Worm (Caenorhabditis elegans) whole organism, L1 larva: Measurements from ENCODE around the gene gcsh-1.
A peak's percentile ranks its signal among the peaks of the same experiment; 100 is the strongest.

Source experiments
- C04F5.9 ChIP-seq: sonication (generic microtip); optimal IDR thresholded peaks from 2 replicates; lab custom pipeline; 2016; ENCODE audit warnings: missing genetic modification characterization, missing compliant biosample characterization
- C16A3.4 ChIP-seq: fragments of 150-350 bp; optimal IDR thresholded peaks from 2 replicates; lab custom pipeline; 2014; ENCODE audit warnings: missing biosample characterization, missing genetic modification characterization
- C34B4.2 ChIP-seq: sonication (generic microtip); optimal IDR thresholded peaks from 2 replicates; lab custom pipeline; 2017; ENCODE audit warnings: mild to moderate bottlenecking, missing genetic modification characterization, missing compliant biosample characterization
- F16B12.6 ChIP-seq: fragments of 150-350 bp; optimal IDR thresholded peaks from 2 replicates; lab custom pipeline; 2014; ENCODE audit warnings: missing biosample characterization, missing genetic modification characterization
- aly-2 ChIP-seq: fragments of 150-350 bp; optimal IDR thresholded peaks from 2 replicates; lab custom pipeline; 2014; ENCODE audit warnings: missing biosample characterization, missing genetic modification characterization
- blmp-1 ChIP-seq: fragments of 150-350 bp; optimal IDR thresholded peaks from 2 replicates; lab custom pipeline; 2014; ENCODE audit warnings: missing biosample characterization, missing genetic modification characterization
- ceh-88 ChIP-seq: fragments of 200-800 bp; sonication (Bioruptor generic); IDR thresholded peaks from 2 replicates; pipeline ENCODE4 v1.3.6; 2022; ENCODE audit warnings: missing genetic modification characterization, missing compliant biosample characterization
- ceh-90 ChIP-seq: sonication (generic microtip); optimal IDR thresholded peaks from 2 replicates; lab custom pipeline; 2016; ENCODE audit warnings: missing genetic modification characterization, missing compliant biosample characterization
- dpl-1 ChIP-seq, 3 experiments: fragments of 150-350 bp in 2 of 3; sonication (generic microtip) in 1 of 3; optimal IDR thresholded peaks; 2 replicates each; lab custom pipeline; 2014 to 2017; ENCODE audit warnings: missing biosample characterization in 3 of 3, missing genetic modification characterization in 3 of 3, missing genetic modification reagents in 3 of 3
- efl-1 ChIP-seq, 4 experiments: fragments of 150-350 bp; optimal IDR thresholded peaks in 3 of 4; peaks in 1 of 4; 1 replicate in 1 of 4; 2 replicates in 3 of 4; lab custom pipeline; 2014; ENCODE audit warnings: missing biosample characterization in 2 of 4, missing genetic modification characterization in 2 of 4, missing genetic modification reagents in 2 of 4
- elt-3 ChIP-seq, 6 experiments: fragments of 150-350 bp in 1 of 6; sonication (generic microtip); optimal IDR thresholded peaks; 2 replicates each; lab custom pipeline; 2017 to 2018; ENCODE audit warnings: missing biosample characterization in 6 of 6, missing genetic modification characterization in 6 of 6, inconsistent platforms in 1 of 6
- fkh-10 ChIP-seq: sonication (generic microtip); optimal IDR thresholded peaks from 2 replicates; lab custom pipeline; 2017; ENCODE audit warnings: missing biosample characterization, missing genetic modification reagents, missing genetic modification characterization
- irx-1 ChIP-seq: sonication (generic microtip); optimal IDR thresholded peaks from 2 replicates; lab custom pipeline; 2016; ENCODE audit warnings: missing genetic modification characterization, missing compliant biosample characterization
- isw-1 ChIP-seq: fragments of 200-800 bp; sonication (Bioruptor generic); IDR thresholded peaks from 2 replicates; pipeline ENCODE4 v1.3.6; 2022; ENCODE audit warnings: missing genetic modification characterization, missing compliant biosample characterization
- lin-14 ChIP-seq: fragments of 200-800 bp; sonication (Bioruptor generic); optimal IDR thresholded peaks from 2 replicates; lab custom pipeline; 2018; ENCODE audit warnings: mild to moderate bottlenecking, missing genetic modification characterization, moderate library complexity, missing compliant biosample characterization
- lin-15B ChIP-seq: fragments of 150-350 bp; sonication (generic microtip); optimal IDR thresholded peaks from 3 replicates; lab custom pipeline; 2014; ENCODE audit warnings: missing biosample characterization, missing genetic modification characterization
- lin-35 ChIP-seq, 2 experiments: fragments of 150-350 bp; optimal IDR thresholded peaks; 2 replicates each; lab custom pipeline; 2014; ENCODE audit warnings: missing biosample characterization in 2 of 2, missing genetic modification characterization in 2 of 2, missing genetic modification reagents in 2 of 2
- lsy-2 ChIP-seq, 2 experiments: fragments of 150-350 bp; optimal IDR thresholded peaks; 2 replicates each; lab custom pipeline; 2014; ENCODE audit warnings: missing biosample characterization in 2 of 2, missing genetic modification characterization in 2 of 2
- mab-9 ChIP-seq: fragments of 200-800 bp; sonication (Bioruptor generic); IDR thresholded peaks from 2 replicates; pipeline ENCODE4 v1.3.6; 2022; ENCODE audit warnings: missing genetic modification reagents, missing genetic modification characterization, missing compliant biosample characterization
- nhr-11 ChIP-seq: fragments of 150-350 bp; optimal IDR thresholded peaks from 2 replicates; lab custom pipeline; 2014; ENCODE audit warnings: missing biosample characterization, missing genetic modification characterization
- nhr-20 ChIP-seq: sonication (generic microtip); optimal IDR thresholded peaks from 2 replicates; lab custom pipeline; 2016; ENCODE audit warnings: mild to moderate bottlenecking, missing genetic modification characterization, missing compliant biosample characterization
- nhr-237 ChIP-seq: fragments of 150-350 bp; optimal IDR thresholded peaks from 2 replicates; lab custom pipeline; 2014; ENCODE audit warnings: missing biosample characterization, missing genetic modification characterization
- nhr-47 ChIP-seq: sonication (generic microtip); optimal IDR thresholded peaks from 2 replicates; lab custom pipeline; 2016; ENCODE audit warnings: mild to moderate bottlenecking, missing genetic modification characterization, moderate library complexity, missing compliant biosample characterization
- nhr-71 ChIP-seq: sonication (generic microtip); optimal IDR thresholded peaks from 2 replicates; lab custom pipeline; 2016; ENCODE audit warnings: mild to moderate bottlenecking, missing genetic modification characterization, moderate library complexity, missing compliant biosample characterization
- nhr-77 ChIP-seq: fragments of 150-350 bp; optimal IDR thresholded peaks from 2 replicates; lab custom pipeline; 2014; ENCODE audit warnings: missing biosample characterization, missing genetic modification characterization
- nhr-85 ChIP-seq: sonication (generic microtip); peaks from one replicate; lab custom pipeline; 2016; ENCODE audit warnings: missing genetic modification characterization, inconsistent platforms, missing compliant biosample characterization
- nhr-90 ChIP-seq: sonication (generic microtip); optimal IDR thresholded peaks from 2 replicates; lab custom pipeline; 2016; ENCODE audit warnings: mild to moderate bottlenecking, missing genetic modification characterization, missing compliant biosample characterization; ENCODE audit not compliant: poor library complexity
- rnt-1 ChIP-seq: sonication (generic microtip); optimal IDR thresholded peaks from 2 replicates; lab custom pipeline; 2016; ENCODE audit warnings: mild to moderate bottlenecking, missing genetic modification characterization, moderate library complexity, missing compliant biosample characterization
- skn-1 ChIP-seq: fragments of 150-350 bp; optimal IDR thresholded peaks from 2 replicates; lab custom pipeline; 2014; ENCODE audit warnings: missing biosample characterization, missing genetic modification characterization
- snu-23 ChIP-seq: sonication (generic microtip); optimal IDR thresholded peaks from 2 replicates; lab custom pipeline; 2016; ENCODE audit warnings: missing genetic modification characterization, missing compliant biosample characterization
- sox-4 ChIP-seq: sonication (generic microtip); optimal IDR thresholded peaks from 2 replicates; lab custom pipeline; 2016; ENCODE audit warnings: missing genetic modification characterization, missing compliant biosample characterization
- swsn-7 ChIP-seq: sonication (generic microtip); optimal IDR thresholded peaks from 2 replicates; lab custom pipeline; 2016; ENCODE audit warnings: missing genetic modification characterization, missing compliant biosample characterization
- tbx-2 ChIP-seq: sonication (generic microtip); optimal IDR thresholded peaks from 2 replicates; lab custom pipeline; 2016; ENCODE audit warnings: missing genetic modification characterization, missing compliant biosample characterization
- ztf-11 ChIP-seq, 2 experiments: sonication (generic microtip); optimal IDR thresholded peaks; 2 replicates each; lab custom pipeline; 2016 to 2017; ENCODE audit warnings: missing genetic modification characterization in 2 of 2, missing biosample characterization in 1 of 2, missing compliant biosample characterization in 1 of 2
- ztf-4 ChIP-seq: fragments of 150-350 bp; optimal IDR thresholded peaks from 2 replicates; lab custom pipeline; 2014; ENCODE audit warnings: missing biosample characterization, missing genetic modification characterization

Gene gcsh-1

DNA sequence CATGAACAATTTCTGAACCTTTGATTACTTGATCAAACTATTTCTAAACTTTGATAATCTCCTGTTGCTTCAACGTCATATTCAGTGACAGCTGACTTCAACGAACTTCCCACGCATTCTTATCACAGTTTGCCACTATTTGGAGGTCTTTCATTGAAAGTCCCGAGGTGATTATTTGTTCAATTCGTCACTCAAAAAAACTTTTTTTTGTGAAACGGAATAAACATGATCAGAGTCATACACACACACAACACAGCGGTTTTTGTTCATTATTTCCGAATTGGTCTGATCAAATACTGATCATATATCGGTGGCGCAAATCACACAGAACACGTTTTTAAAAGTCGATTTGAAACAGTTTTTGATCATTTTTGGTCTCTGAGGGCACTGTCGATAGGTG is 41.5 kb upstream of the gcsh-1 start:
- TF ChIP-seq nhr-20 (tag; lab: Kevin White, UChicago) (peak; percentile 24), C34B4.2 (tag; lab: Kevin White, UChicago) (no peak), snu-23 (GFP tag; lab: Kevin White, UChicago) (peak; percentile 8), blmp-1 (tag; lab: Kevin White, UChicago) (peak; percentile 27), nhr-71 (peak; percentile 66), lin-14 (peak; percentile 36), lin-35 (GFP tag; optimal IDR thresholded peaks at IDR 0.05; lab: Kevin White, UChicago) (peak in 1 of 2 experiments; percentile 13), nhr-85 (tag; lab: Kevin White, UChicago) (peak; percentile 51), elt-3 (tag; optimal IDR thresholded peaks at IDR 0.05; lab: Kevin White, UChicago) (no peak)

DNA sequence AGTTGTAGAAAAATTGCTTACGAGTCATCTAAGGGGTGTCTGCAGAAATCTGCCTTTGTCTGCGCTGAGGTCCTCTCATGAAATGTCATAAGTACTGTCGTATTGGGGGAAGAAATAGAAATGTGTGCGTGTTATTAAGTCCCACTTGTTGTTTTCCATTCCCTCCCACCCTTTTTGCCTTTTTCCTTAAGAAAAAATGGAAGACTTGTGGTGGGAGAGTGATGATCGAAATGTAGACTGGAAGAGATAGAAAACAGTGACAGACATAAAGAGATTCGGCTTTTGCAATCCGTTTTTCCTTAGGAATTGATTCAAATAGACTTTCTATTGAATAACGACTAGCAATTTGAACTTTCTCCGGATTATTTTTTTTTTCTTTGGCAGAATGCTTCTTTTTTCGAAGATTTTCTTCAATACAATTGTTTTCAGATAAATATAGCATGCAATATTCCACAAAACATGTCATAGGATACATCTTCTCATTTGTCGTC is 34.9 kb upstream of the gcsh-1 start, which contains the start of gene ram-5:
Gene ram-5 (plus strand): TSS at position 441 of the 491 bp plus-strand sequence.
- TF ChIP-seq sox-4 (tag; lab: Kevin White, UChicago) = no peak
- no peak for TF ChIP-seq rnt-1
- peak; percentile 61 for TF ChIP-seq nhr-85 (tag; lab: Kevin White, UChicago)
- no peak for TF ChIP-seq fkh-10 (GFP tag; lab: Kevin White, UChicago)

ce11 chrX:14545543-14545942 is 30.7 kb upstream of the gcsh-1 start, which contains the start of gene enri-2:
Gene enri-2 (plus strand): TSS chrX:14545843.
- TF ChIP-seq ztf-4 (tag; lab: Kevin White, UChicago) (no peak), skn-1 (no peak), ceh-88 (GFP tag; lab: Robert Waterston, UW) (no peak), nhr-237 (tag; lab: Kevin White, UChicago) (no peak), lin-15B (no peak), nhr-77 (tag; lab: Kevin White, UChicago) (no peak), C16A3.4 (tag; lab: Kevin White, UChicago) (no peak), nhr-20 (tag; lab: Kevin White, UChicago) (no peak), aly-2 (tag; lab: Kevin White, UChicago) (no peak), mab-9 (GFP tag; lab: Robert Waterston, UW) (no peak), lin-35 (GFP tag; optimal IDR thresholded peaks at IDR 0.05; lab: Kevin White, UChicago) (no peak), lsy-2 (tag; optimal IDR thresholded peaks at IDR 0.05; lab: Kevin White, UChicago) (no peak), isw-1 (GFP tag; lab: Robert Waterston, UW) (no peak), ztf-11 (tag; optimal IDR thresholded peaks at IDR 0.05; lab: Kevin White, UChicago) (no peak), swsn-7 (no peak), ceh-90 (tag; lab: Kevin White, UChicago) (no peak), nhr-47 (no peak), F16B12.6 (tag; lab: Kevin White, UChicago) (no peak), tbx-2 (tag; lab: Kevin White, UChicago) (no peak)
- TF ChIP-seq, all 84 proteins: peak for 0

DNA sequence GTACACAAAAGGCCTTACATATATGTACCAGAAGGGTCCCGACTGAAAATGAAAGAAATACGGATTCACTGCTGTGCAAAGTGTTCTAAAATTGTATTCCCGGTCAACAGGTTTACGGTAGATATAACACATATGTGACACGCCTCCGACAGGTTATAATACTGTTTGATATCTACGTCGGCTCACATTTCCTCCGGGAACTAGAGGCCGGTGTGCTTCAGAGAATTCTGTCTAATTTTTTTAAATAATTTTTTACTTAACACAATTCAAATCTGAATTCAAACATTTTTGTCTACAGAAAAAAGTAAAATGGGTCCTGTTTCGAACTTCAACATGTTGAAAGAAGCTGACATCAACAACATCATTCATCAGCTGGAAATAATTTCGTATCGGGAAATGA is 28.4 kb upstream of the gcsh-1 start, which contains the start of gene T24C2.3:
Gene T24C2.3 (plus strand): TSS at position 301 of the 400 bp plus-strand sequence.
- no peak for TF ChIP-seq irx-1
- no peak for TF ChIP-seq efl-1 (optimal IDR thresholded peaks at IDR 0.05; lab: Kevin White, UChicago)
- no peak for TF ChIP-seq efl-1 (GFP tag; optimal IDR thresholded peaks at IDR 0.05 in 1 of 2; lab: Kevin White, UChicago)
- no peak for TF ChIP-seq tbx-2 (tag; lab: Kevin White, UChicago)
- TF ChIP-seq dpl-1 (GFP tag; optimal IDR thresholded peaks at IDR 0.05; lab: Kevin White, UChicago) = no peak
- no peak for TF ChIP-seq nhr-90
- no peak for TF ChIP-seq ceh-90 (tag; lab: Kevin White, UChicago)
- no peak for TF ChIP-seq C04F5.9 (tag; lab: Kevin White, UChicago)
- no peak for TF ChIP-seq aly-2 (tag; lab: Kevin White, UChicago)
- TF ChIP-seq fkh-10 (GFP tag; lab: Kevin White, UChicago) = no peak
- TF ChIP-seq C34B4.2 (tag; lab: Kevin White, UChicago) = no peak
- no peak for TF ChIP-seq nhr-11 (tag; lab: Kevin White, UChicago)
- TF ChIP-seq nhr-71 = no peak
